Worm (Caenorhabditis elegans) whole organism, L2 larva: Measurements from ENCODE around the gene K06H7.7.

ENCODE experiments used
- C34F6.9 ChIP-seq: fragments of 150-350 bp; optimal IDR thresholded peaks from 2 replicates; lab custom pipeline; 2014; ENCODE audit warnings: missing biosample characterization, missing genetic modification characterization
- F13H6.1 ChIP-seq: sonication (generic microtip); optimal IDR thresholded peaks from 2 replicates; lab custom pipeline; 2016; ENCODE audit warnings: missing genetic modification characterization, missing compliant biosample characterization
- R02D3.7 ChIP-seq: fragments of 150-350 bp; optimal IDR thresholded peaks from 2 replicates; lab custom pipeline; 2014; ENCODE audit warnings: missing biosample characterization, missing genetic modification characterization
- ZK546.5 ChIP-seq: sonication (generic microtip); optimal IDR thresholded peaks from 2 replicates; lab custom pipeline; 2017; ENCODE audit warnings: missing biosample characterization, missing genetic modification characterization
- alr-1 ChIP-seq: fragments of 150-350 bp; optimal IDR thresholded peaks from 2 replicates; lab custom pipeline; 2014; ENCODE audit warnings: missing biosample characterization, missing genetic modification characterization
- aly-2 ChIP-seq: fragments of 150-350 bp; optimal IDR thresholded peaks from 2 replicates; lab custom pipeline; 2014; ENCODE audit warnings: missing biosample characterization, missing genetic modification characterization
- ama-1 ChIP-seq: fragments of 150-350 bp; optimal IDR thresholded peaks from 2 replicates; lab custom pipeline; 2018; ENCODE audit warnings: inconsistent platforms
- ceh-16 ChIP-seq: fragments of 150-350 bp; optimal IDR thresholded peaks from 2 replicates; lab custom pipeline; 2014; ENCODE audit warnings: missing biosample characterization, missing genetic modification characterization
- crh-2 ChIP-seq: sonication (generic microtip); optimal IDR thresholded peaks from 2 replicates; lab custom pipeline; 2017; ENCODE audit warnings: missing biosample characterization, missing genetic modification characterization
- dmd-4 ChIP-seq: sonication (generic microtip); optimal IDR thresholded peaks from 2 replicates; lab custom pipeline; 2017; ENCODE audit warnings: missing biosample characterization, missing genetic modification characterization
- egl-27 ChIP-seq: sonication (generic microtip); optimal IDR thresholded peaks from 3 replicates; lab custom pipeline; 2017; ENCODE audit warnings: missing biosample characterization, missing genetic modification reagents, missing genetic modification characterization
- elt-1 ChIP-seq: fragments of 150-350 bp; optimal IDR thresholded peaks from 2 replicates; lab custom pipeline; 2014; ENCODE audit warnings: missing biosample characterization, missing genetic modification characterization
- elt-3 ChIP-seq: sonication (generic microtip); optimal IDR thresholded peaks from 2 replicates; lab custom pipeline; 2017; ENCODE audit warnings: missing biosample characterization, missing genetic modification characterization
- fos-1 ChIP-seq: fragments of 150-350 bp; optimal IDR thresholded peaks from 2 replicates; lab custom pipeline; 2014; ENCODE audit warnings: missing biosample characterization, missing genetic modification characterization
- gmeb-1 ChIP-seq: fragments of 150-350 bp; optimal IDR thresholded peaks from 2 replicates; lab custom pipeline; 2014; ENCODE audit warnings: missing biosample characterization, missing genetic modification characterization
- lin-13 ChIP-seq: fragments of 150-350 bp; optimal IDR thresholded peaks from 2 replicates; lab custom pipeline; 2014; ENCODE audit warnings: missing biosample characterization, missing genetic modification reagents, missing genetic modification characterization
- lin-39 ChIP-seq: fragments of 150-350 bp; optimal IDR thresholded peaks from 2 replicates; lab custom pipeline; 2014; ENCODE audit warnings: missing biosample characterization, missing genetic modification reagents, missing genetic modification characterization
- lsy-2 ChIP-seq, 2 experiments: fragments of 150-350 bp in 1 of 2; sonication (generic microtip) in 1 of 2; optimal IDR thresholded peaks; 2 replicates each; lab custom pipeline; 2014 to 2017; ENCODE audit warnings: missing biosample characterization in 2 of 2, missing genetic modification characterization in 2 of 2
- mbf-1 ChIP-seq: sonication (generic microtip); optimal IDR thresholded peaks from 2 replicates; lab custom pipeline; 2017; ENCODE audit warnings: missing biosample characterization, missing genetic modification characterization
- nhr-11 ChIP-seq: fragments of 150-350 bp; optimal IDR thresholded peaks from 2 replicates; lab custom pipeline; 2014; ENCODE audit warnings: missing biosample characterization, missing genetic modification characterization
- nhr-12 ChIP-seq: fragments of 150-350 bp; optimal IDR thresholded peaks from 2 replicates; lab custom pipeline; 2014; ENCODE audit warnings: missing biosample characterization, missing genetic modification characterization
- nhr-129 ChIP-seq: fragments of 150-350 bp; optimal IDR thresholded peaks from 2 replicates; lab custom pipeline; 2014; ENCODE audit warnings: missing biosample characterization, missing genetic modification characterization
- nhr-21 ChIP-seq: fragments of 150-350 bp; optimal IDR thresholded peaks from 2 replicates; lab custom pipeline; 2014; ENCODE audit warnings: missing biosample characterization, missing genetic modification characterization
- nhr-23 ChIP-seq: fragments of 150-350 bp; optimal IDR thresholded peaks from 2 replicates; lab custom pipeline; 2014; ENCODE audit warnings: missing biosample characterization, missing genetic modification reagents, missing genetic modification characterization
- nhr-237 ChIP-seq: fragments of 150-350 bp; optimal IDR thresholded peaks from 2 replicates; lab custom pipeline; 2014; ENCODE audit warnings: missing biosample characterization, missing genetic modification characterization
- nhr-25 ChIP-seq: fragments of 150-350 bp; sonication (generic microtip); optimal IDR thresholded peaks from 3 replicates; lab custom pipeline; 2014; ENCODE audit warnings: missing biosample characterization, missing genetic modification characterization
- nhr-77 ChIP-seq: fragments of 150-350 bp; optimal IDR thresholded peaks from 2 replicates; lab custom pipeline; 2014; ENCODE audit warnings: missing biosample characterization, missing genetic modification characterization
- peb-1 ChIP-seq: fragments of 150-350 bp; optimal IDR thresholded peaks from 2 replicates; lab custom pipeline; 2014; ENCODE audit warnings: missing biosample characterization, missing genetic modification characterization
- sem-4 ChIP-seq: fragments of 150-350 bp; optimal IDR thresholded peaks from 2 replicates; lab custom pipeline; 2014; ENCODE audit warnings: missing biosample characterization, missing genetic modification reagents, missing genetic modification characterization
- sma-3 ChIP-seq: sonication (generic microtip); optimal IDR thresholded peaks from 2 replicates; lab custom pipeline; 2016; ENCODE audit warnings: missing genetic modification reagents, missing genetic modification characterization, missing compliant biosample characterization
- sma-9 ChIP-seq, 2 experiments: fragments of 150-350 bp in 1 of 2; sonication (generic microtip) in 1 of 2; optimal IDR thresholded peaks; 2 replicates each; lab custom pipeline; 2014 to 2016; ENCODE audit warnings: missing genetic modification characterization in 2 of 2, mild to moderate bottlenecking in 1 of 2, missing biosample characterization in 1 of 2, missing compliant biosample characterization in 1 of 2, missing genetic modification reagents in 1 of 2, moderate library complexity in 1 of 2
- snpc-4 ChIP-seq: fragments of 150-350 bp; optimal IDR thresholded peaks from 2 replicates; lab custom pipeline; 2014; ENCODE audit warnings: missing biosample characterization, missing genetic modification characterization
- unc-39 ChIP-seq: fragments of 150-350 bp; optimal IDR thresholded peaks from 2 replicates; lab custom pipeline; 2014; ENCODE audit warnings: missing biosample characterization, missing genetic modification characterization
- unc-55 ChIP-seq: fragments of 150-350 bp; sonication (generic microtip); optimal IDR thresholded peaks from 3 replicates; lab custom pipeline; 2014; ENCODE audit warnings: missing biosample characterization, missing genetic modification reagents, missing genetic modification characterization
- zag-1 ChIP-seq: fragments of 150-350 bp; optimal IDR thresholded peaks from 2 replicates; lab custom pipeline; 2014; ENCODE audit warnings: missing biosample characterization, missing genetic modification characterization
- ztf-1 ChIP-seq: fragments of 200-800 bp; sonication (Bioruptor generic); conservative IDR thresholded peaks from 2 replicates; pipeline ENCODE4 v1.3.6; 2022; ENCODE audit warnings: missing genetic modification characterization, missing compliant biosample characterization
- ztf-11 ChIP-seq: sonication (generic microtip); optimal IDR thresholded peaks from 2 replicates; lab custom pipeline; 2017; ENCODE audit warnings: missing biosample characterization, missing genetic modification characterization
- ztf-4 ChIP-seq: fragments of 150-350 bp; optimal IDR thresholded peaks from 2 replicates; lab custom pipeline; 2014; ENCODE audit warnings: missing biosample characterization, missing genetic modification characterization

Gene K06H7.7

DNA sequence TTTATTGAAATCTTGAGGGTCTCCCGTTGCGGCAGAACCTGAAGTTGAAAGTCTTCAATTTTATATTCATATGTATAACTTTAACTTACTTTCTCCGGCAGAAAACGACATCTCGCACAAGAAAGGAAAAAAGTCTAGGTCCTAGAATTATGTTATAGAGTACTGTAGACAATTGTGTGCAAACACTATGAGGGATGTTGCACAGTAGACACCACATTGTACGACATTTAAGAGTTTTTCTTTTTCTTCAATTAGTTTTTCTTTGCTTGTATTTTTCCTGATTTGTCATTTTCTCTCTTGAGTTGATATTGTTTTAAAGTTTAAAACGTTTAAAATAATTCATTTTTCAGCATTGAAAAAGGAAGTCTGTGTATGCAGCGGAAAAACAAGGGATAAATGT lies at the start of gene K06H7.7, which contains the start of gene grp-1:
K06H7.7 (minus strand) TSS at position 121 of the 400 bp plus-strand sequence.
grp-1 (plus strand) TSS at position 351 of the 400 bp plus-strand sequence.
- TF ChIP-seq aly-2 (tag; lab: Kevin White, UChicago) (no peak), ZK546.5 (tag; lab: Kevin White, UChicago) (no peak), nhr-25 (tag; lab: Kevin White, UChicago) (peak; percentile 46), nhr-11 (tag; lab: Kevin White, UChicago) (no peak), alr-1 (tag; lab: Kevin White, UChicago) (no peak), nhr-12 (tag; lab: Kevin White, UChicago) (no peak), nhr-129 (tag; lab: Kevin White, UChicago) (peak; percentile 63), nhr-23 (tag; lab: Kevin White, UChicago) (no peak), elt-1 (tag; lab: Kevin White, UChicago) (no peak), ama-1 (lab: Kevin White, UChicago) (no peak), ceh-16 (no peak), crh-2 (tag; lab: Kevin White, UChicago) (peak; percentile 35), sma-3 (GFP tag; lab: Kevin White, UChicago) (peak; percentile 37), ztf-4 (tag; lab: Kevin White, UChicago) (no peak), nhr-77 (tag; lab: Kevin White, UChicago) (no peak), sma-9 (GFP tag; optimal IDR thresholded peaks at IDR 0.05; lab: Kevin White, UChicago) (peak; percentile 45), sma-9 (tag; optimal IDR thresholded peaks at IDR 0.05; lab: Kevin White, UChicago) (no peak), mbf-1 (tag; lab: Kevin White, UChicago) (no peak), lin-13 (GFP tag; lab: Kevin White, UChicago) (no peak), lsy-2 (tag; optimal IDR thresholded peaks at IDR 0.05; lab: Kevin White, UChicago) (peak; percentile 96 to 99), snpc-4 (tag; lab: Kevin White, UChicago) (peak; percentile 16), nhr-237 (tag; lab: Kevin White, UChicago) (no peak), C34F6.9 (peak; percentile 84), egl-27 (tag; lab: Kevin White, UChicago) (no peak), lin-39 (tag; lab: Kevin White, UChicago) (no peak), dmd-4 (tag; lab: Kevin White, UChicago) (no peak), gmeb-1 (peak; percentile 74), nhr-21 (tag; lab: Kevin White, UChicago) (peak; percentile 13), ztf-11 (tag; lab: Kevin White, UChicago) (no peak), elt-3 (tag; lab: Kevin White, UChicago) (no peak), fos-1 (tag; lab: Kevin White, UChicago) (peak; percentile 27), R02D3.7 (no peak), unc-55 (peak; percentile 87), F13H6.1 (no peak), zag-1 (tag; lab: Kevin White, UChicago) (peak; percentile 11), unc-39 (no peak)

DNA sequence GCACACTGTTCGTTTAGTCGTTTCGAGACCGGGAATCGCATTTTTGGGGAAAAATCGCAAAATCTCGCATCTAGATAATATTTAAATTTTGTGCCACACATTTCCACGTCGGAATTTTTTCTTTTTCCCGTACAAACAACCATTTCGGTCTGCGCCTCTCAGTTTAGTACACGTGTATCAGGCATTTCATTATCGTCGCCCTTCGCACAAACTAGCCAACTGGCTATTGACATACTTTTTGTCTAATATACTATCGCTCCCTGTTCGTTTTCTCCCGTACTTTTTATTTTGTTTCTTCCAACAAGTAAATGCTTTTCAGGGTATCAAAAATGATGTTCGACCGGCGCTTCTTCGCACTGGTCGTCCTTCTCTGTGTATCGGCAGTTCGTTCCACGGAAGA lies 48.1 kb upstream of the K06H7.7 start, which contains the start of gene C14B9.2:
C14B9.2 (plus strand) TSS at position 320 of the 400 bp plus-strand sequence.
- TF ChIP-seq crh-2 (tag; lab: Kevin White, UChicago) = peak; percentile 36
- no peak for TF ChIP-seq ztf-1 (GFP tag; lab: Robert Waterston, UW)
- peak; percentile 6 for TF ChIP-seq fos-1 (tag; lab: Kevin White, UChicago)
- TF ChIP-seq sem-4 (tag; lab: Kevin White, UChicago) = no peak

DNA sequence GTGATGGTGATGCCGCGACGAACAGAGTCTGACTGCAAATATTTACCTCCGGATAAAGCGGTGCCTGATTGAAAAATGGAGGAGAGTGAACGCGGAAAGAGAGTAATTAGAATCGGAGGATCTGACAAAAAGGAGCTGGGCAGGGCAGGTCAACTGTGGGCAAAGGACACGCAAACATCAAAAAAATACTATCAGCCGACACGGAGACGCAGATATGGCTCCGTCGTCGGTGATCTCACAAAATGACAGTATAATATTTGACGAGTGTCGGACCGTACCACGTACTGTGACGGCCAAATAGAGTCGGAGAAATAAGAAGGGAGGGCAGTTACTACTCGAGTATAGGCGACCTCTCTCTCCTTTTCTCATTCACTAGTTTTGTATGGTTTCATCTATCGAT lies 47.2 kb upstream of the K06H7.7 start:
- no peak for TF ChIP-seq nhr-23 (tag; lab: Kevin White, UChicago)
- no peak for TF ChIP-seq elt-1 (tag; lab: Kevin White, UChicago)
- TF ChIP-seq nhr-129 (tag; lab: Kevin White, UChicago) = peak; percentile 9
- no peak for TF ChIP-seq ztf-11 (tag; lab: Kevin White, UChicago)
- TF ChIP-seq sem-4 (tag; lab: Kevin White, UChicago) = no peak
- TF ChIP-seq unc-39 = no peak
- TF ChIP-seq peb-1 = peak; percentile 10
- TF ChIP-seq sma-3 (GFP tag; lab: Kevin White, UChicago) = no peak
- no peak for TF ChIP-seq nhr-237 (tag; lab: Kevin White, UChicago)
- no peak for TF ChIP-seq dmd-4 (tag; lab: Kevin White, UChicago)
